Worm (Caenorhabditis elegans): Measurements from ENCODE around the gene decr-1.2.
A peak's percentile ranks its signal among the peaks of the same experiment; 100 is the strongest.

Gene decr-1.2

ce11 chrII:8545315-8545714 lies at the start of gene decr-1.2:
decr-1.2 (plus strand) TSS chrII:8545615.
- no peak for TF ChIP-seq elt-3 (tag; optimal IDR thresholded peaks at IDR 0.05)
- no peak for TF ChIP-seq ama-1 (optimal IDR thresholded peaks at IDR 0.05)

ce11 chrII:8496184-8496583 lies 49.2 kb upstream of the decr-1.2 start:
- TF ChIP-seq nhr-77 (tag; optimal IDR thresholded peaks at IDR 0.05), result no peak
- no peak for TF ChIP-seq elt-1 (tag; optimal IDR thresholded peaks at IDR 0.05)
- no peak for TF ChIP-seq jun-1 (tag; optimal IDR thresholded peaks at IDR 0.05)
- TF ChIP-seq elt-3 (tag; optimal IDR thresholded peaks at IDR 0.05), result no peak
- no peak for TF ChIP-seq mml-1 (tag; optimal IDR thresholded peaks at IDR 0.05)
- TF ChIP-seq egl-5 (tag; optimal IDR thresholded peaks at IDR 0.05), result peak; percentile 13
- no peak for TF ChIP-seq mdl-1 (tag; optimal IDR thresholded peaks at IDR 0.05)
- TF ChIP-seq lsy-12 (tag; optimal IDR thresholded peaks at IDR 0.05), result no peak
- TF ChIP-seq snpc-4 (tag; optimal IDR thresholded peaks at IDR 0.05), result no peak
- peak; percentile 31 for TF ChIP-seq lin-39 (tag; optimal IDR thresholded peaks at IDR 0.05)
- TF ChIP-seq eor-1 (tag; optimal IDR thresholded peaks at IDR 0.05), result no peak
- no peak for TF ChIP-seq nhr-76 (tag; optimal IDR thresholded peaks at IDR 0.05)
- TF ChIP-seq nhr-237 (tag; optimal IDR thresholded peaks at IDR 0.05), result no peak
- no peak for TF ChIP-seq tbx-2 (tag; optimal IDR thresholded peaks at IDR 0.05)
- TF ChIP-seq nhr-43 (tag; optimal IDR thresholded peaks at IDR 0.05; ENCODE audit: poor library complexity, severe bottlenecking), result no peak
- TF ChIP-seq ztf-4 (tag; optimal IDR thresholded peaks at IDR 0.05), result no peak
- no peak for TF ChIP-seq fkh-10 (GFP tag; optimal IDR thresholded peaks at IDR 0.05)

- TF ChIP-seq lin-39 (tag; optimal IDR thresholded peaks at IDR 0.05), result no peak
- no peak for TF ChIP-seq nfya-1 (tag; optimal IDR thresholded peaks at IDR 0.05; ENCODE audit: insufficient read depth)
- no peak for TF ChIP-seq nhr-11 (tag; optimal IDR thresholded peaks at IDR 0.05)
- TF ChIP-seq jun-1 (tag; optimal IDR thresholded peaks at IDR 0.05), result no peak
- no peak for TF ChIP-seq mdl-1 (tag; optimal IDR thresholded peaks at IDR 0.05)
- TF ChIP-seq skn-1 (tag; optimal IDR thresholded peaks at IDR 0.05), result no peak
- no peak for TF ChIP-seq unc-39 (tag; optimal IDR thresholded peaks at IDR 0.05)
- TF ChIP-seq sea-2 (GFP tag; optimal IDR thresholded peaks at IDR 0.05), result no peak
- no peak for TF ChIP-seq nhr-23 (tag; optimal IDR thresholded peaks at IDR 0.05)
- no peak for TF ChIP-seq fos-1 (tag; optimal IDR thresholded peaks at IDR 0.05)
- no peak for TF ChIP-seq tbx-2 (tag; optimal IDR thresholded peaks at IDR 0.05)
- no peak for TF ChIP-seq nhr-237 (tag; optimal IDR thresholded peaks at IDR 0.05)
- no peak for TF ChIP-seq egl-5 (tag; optimal IDR thresholded peaks at IDR 0.05)
- no peak for TF ChIP-seq ztf-11 (tag; optimal IDR thresholded peaks at IDR 0.05)
- TF ChIP-seq ceh-82 (tag; optimal IDR thresholded peaks at IDR 0.05), result no peak
- no peak for TF ChIP-seq nhr-28 (tag; optimal IDR thresholded peaks at IDR 0.05)
Observed at ce11 chrII:8498173-8498572, 47.2 kb upstream of the decr-1.2 start.

- no peak for TF ChIP-seq tbx-2 (tag; optimal IDR thresholded peaks at IDR 0.05)
- peak; percentile 18 for TF ChIP-seq lin-39 (tag; optimal IDR thresholded peaks at IDR 0.05)
Observed at ce11 chrII:8499021-8499420, 46.4 kb upstream of the decr-1.2 start.

- TF ChIP-seq pqm-1 (tag; optimal IDR thresholded peaks at IDR 0.05) (peak; percentile 44), nfya-1 (tag; optimal IDR thresholded peaks at IDR 0.05; ENCODE audit: insufficient read depth) (peak; percentile 9), skn-1 (tag; optimal IDR thresholded peaks at IDR 0.05) (no peak), snpc-4 (tag; optimal IDR thresholded peaks at IDR 0.05) (no peak), tbx-2 (tag; optimal IDR thresholded peaks at IDR 0.05) (no peak), nhr-23 (tag; optimal IDR thresholded peaks at IDR 0.05) (no peak), fos-1 (tag; optimal IDR thresholded peaks at IDR 0.05) (no peak), jun-1 (tag; optimal IDR thresholded peaks at IDR 0.05) (no peak), mdl-1 (tag; optimal IDR thresholded peaks at IDR 0.05) (no peak), eor-1 (tag; optimal IDR thresholded peaks at IDR 0.05) (no peak), nhr-237 (tag; optimal IDR thresholded peaks at IDR 0.05) (no peak), elt-2 (tag; optimal IDR thresholded peaks at IDR 0.05) (peak; percentile 22)
Observed at ce11 chrII:8504074-8504724, 41.2 kb upstream of the decr-1.2 start.

ce11 chrII:8506759-8507158 lies 38.7 kb upstream of the decr-1.2 start:
- TF ChIP-seq pha-4 (tag; optimal IDR thresholded peaks at IDR 0.05) (peak; percentile 21), pqm-1 (tag; optimal IDR thresholded peaks at IDR 0.05) (peak; percentile 55), ceh-82 (tag; optimal IDR thresholded peaks at IDR 0.05) (no peak), elt-2 (tag; optimal IDR thresholded peaks at IDR 0.05) (peak; percentile 36)

All from whole organism, L3 larva.